Worm (Caenorhabditis elegans) whole organism, mixed stage, embryonic: ENCODE data around the gene sri-60.
A peak's percentile ranks its signal among the peaks of the same experiment; 100 is the strongest.

Experiments
- M03D4.4 ChIP-seq: sonication (generic microtip); optimal IDR thresholded peaks from 2 replicates; lab custom pipeline; 2017; ENCODE audit warnings: mild to moderate bottlenecking, missing genetic modification characterization, missing compliant biosample characterization
- bed-3 ChIP-seq: fragments of 200-800 bp; sonication (Bioruptor generic); optimal IDR thresholded peaks from 3 replicates; lab custom pipeline; 2018; ENCODE audit warnings: mild to moderate bottlenecking, missing genetic modification characterization, moderate library complexity, missing compliant biosample characterization
- blmp-1 ChIP-seq: fragments of 150-350 bp; optimal IDR thresholded peaks from 2 replicates; lab custom pipeline; 2014; ENCODE audit warnings: missing biosample characterization, missing genetic modification characterization
- ceh-39 ChIP-seq: fragments of 150-350 bp; optimal IDR thresholded peaks from 2 replicates; lab custom pipeline; 2014; ENCODE audit warnings: missing biosample characterization, missing genetic modification characterization
- ceh-43 ChIP-seq: fragments of 200-800 bp; sonication (Bioruptor generic); optimal IDR thresholded peaks from 2 replicates; lab custom pipeline; 2018; ENCODE audit warnings: mild to moderate bottlenecking, missing genetic modification characterization, moderate library complexity, missing compliant biosample characterization
- ceh-83 ChIP-seq: fragments of 200-800 bp; sonication (Bioruptor generic); optimal IDR thresholded peaks from 2 replicates; lab custom pipeline; 2018; ENCODE audit warnings: mild to moderate bottlenecking, missing genetic modification characterization, missing compliant biosample characterization
- ces-1 ChIP-seq: fragments of 150-350 bp; optimal IDR thresholded peaks from 2 replicates; lab custom pipeline; 2014; ENCODE audit warnings: missing biosample characterization, missing genetic modification reagents, missing genetic modification characterization
- cnd-1 ChIP-seq: fragments of 200-800 bp; sonication (Bioruptor generic); optimal IDR thresholded peaks from 2 replicates; lab custom pipeline; 2018; ENCODE audit warnings: mild to moderate bottlenecking, missing genetic modification characterization, missing compliant biosample characterization
- drap-1 ChIP-seq: fragments of 200-800 bp; sonication (Bioruptor generic); optimal IDR thresholded peaks from 3 replicates; lab custom pipeline; 2018; ENCODE audit warnings: mild to moderate bottlenecking, missing genetic modification characterization, missing compliant biosample characterization
- elt-3 ChIP-seq: fragments of 150-350 bp; optimal IDR thresholded peaks from 2 replicates; lab custom pipeline; 2014; ENCODE audit warnings: missing biosample characterization, missing genetic modification characterization
- ham-2 ChIP-seq: fragments of 200-800 bp; sonication (Bioruptor generic); optimal IDR thresholded peaks from 2 replicates; lab custom pipeline; 2018; ENCODE audit warnings: mild to moderate bottlenecking, missing genetic modification characterization, missing compliant biosample characterization
- hlh-1 ChIP-seq: fragments of 150-350 bp; optimal IDR thresholded peaks from 2 replicates; lab custom pipeline; 2014; ENCODE audit warnings: missing biosample characterization, missing genetic modification reagents, missing genetic modification characterization
- lin-13 ChIP-seq: fragments of 150-350 bp; optimal IDR thresholded peaks from 2 replicates; lab custom pipeline; 2014; ENCODE audit warnings: missing biosample characterization, missing genetic modification characterization
- lin-32 ChIP-seq: fragments of 200-800 bp; sonication (Bioruptor generic); optimal IDR thresholded peaks from 2 replicates; lab custom pipeline; 2018; ENCODE audit warnings: mild to moderate bottlenecking, missing genetic modification characterization, missing compliant biosample characterization
- lsy-2 ChIP-seq: fragments of 150-350 bp; optimal IDR thresholded peaks from 2 replicates; lab custom pipeline; 2014; ENCODE audit warnings: missing biosample characterization, missing genetic modification characterization
- mab-5 ChIP-seq: fragments of 150-350 bp; optimal IDR thresholded peaks from 2 replicates; lab custom pipeline; 2014; ENCODE audit warnings: missing biosample characterization, missing genetic modification characterization
- mep-1 ChIP-seq: fragments of 150-350 bp; optimal IDR thresholded peaks from 2 replicates; lab custom pipeline; 2017; ENCODE audit warnings: missing biosample characterization, missing genetic modification reagents, missing genetic modification characterization, inconsistent platforms
- mls-2 ChIP-seq: sonication (generic microtip); optimal IDR thresholded peaks from 2 replicates; lab custom pipeline; 2016; ENCODE audit warnings: mild to moderate bottlenecking, missing genetic modification characterization, moderate library complexity, missing compliant biosample characterization
- nhr-12 ChIP-seq: fragments of 150-350 bp; optimal IDR thresholded peaks from 2 replicates; lab custom pipeline; 2014; ENCODE audit warnings: missing biosample characterization, missing genetic modification characterization
- nhr-2 ChIP-seq: fragments of 150-350 bp; optimal IDR thresholded peaks from 2 replicates; lab custom pipeline; 2014; ENCODE audit warnings: missing biosample characterization, missing genetic modification characterization
- nhr-237 ChIP-seq: fragments of 150-350 bp; optimal IDR thresholded peaks from 2 replicates; lab custom pipeline; 2014; ENCODE audit warnings: missing biosample characterization, missing genetic modification characterization
- nhr-28 ChIP-seq: fragments of 150-350 bp; optimal IDR thresholded peaks from 2 replicates; lab custom pipeline; 2014; ENCODE audit warnings: missing biosample characterization, missing genetic modification characterization
- nhr-76 ChIP-seq: sonication (generic microtip); optimal IDR thresholded peaks from 2 replicates; lab custom pipeline; 2017; ENCODE audit warnings: missing biosample characterization, missing genetic modification characterization
- pha-4 ChIP-seq: fragments of 150-350 bp; optimal IDR thresholded peaks from 2 replicates; lab custom pipeline; 2018; ENCODE audit warnings: missing biosample characterization, missing genetic modification reagents, missing genetic modification characterization
- sem-2 ChIP-seq: fragments of 200-800 bp; sonication (Bioruptor generic); optimal IDR thresholded peaks from 2 replicates; lab custom pipeline; 2018; ENCODE audit warnings: mild to moderate bottlenecking, missing genetic modification characterization, missing compliant biosample characterization
- snpc-4 ChIP-seq: fragments of 150-350 bp; optimal IDR thresholded peaks from 2 replicates; lab custom pipeline; 2014; ENCODE audit warnings: missing biosample characterization, missing genetic modification characterization
- sptf-1 ChIP-seq: sonication (generic microtip); optimal IDR thresholded peaks from 2 replicates; lab custom pipeline; 2017; ENCODE audit warnings: mild to moderate bottlenecking, missing genetic modification characterization, moderate library complexity, missing compliant biosample characterization
- tbx-8 ChIP-seq: fragments of 200-800 bp; sonication (Bioruptor generic); optimal IDR thresholded peaks from 2 replicates; lab custom pipeline; 2018; ENCODE audit warnings: mild to moderate bottlenecking, missing genetic modification characterization, moderate library complexity, missing compliant biosample characterization
- unc-120 ChIP-seq: sonication (generic microtip); optimal IDR thresholded peaks from 2 replicates; lab custom pipeline; 2017; ENCODE audit warnings: missing genetic modification characterization, missing compliant biosample characterization; ENCODE audit not compliant: poor library complexity, severe bottlenecking
- unc-62 ChIP-seq: fragments of 150-350 bp; optimal IDR thresholded peaks from 2 replicates; lab custom pipeline; 2014; ENCODE audit warnings: missing biosample characterization, missing genetic modification reagents, missing genetic modification characterization
- zip-8 ChIP-seq: fragments of 150-350 bp; optimal IDR thresholded peaks from 2 replicates; lab custom pipeline; 2014; ENCODE audit warnings: missing biosample characterization, missing genetic modification characterization
- ztf-11 ChIP-seq: fragments of 150-350 bp; optimal IDR thresholded peaks from 2 replicates; lab custom pipeline; 2014; ENCODE audit warnings: missing biosample characterization, missing genetic modification characterization

The sri-60 gene

ce11 chrII:2700229-2700628, 2.4 kb downstream of the sri-60 start, which contains the start of gene sri-61:
TSS of gene sri-61 (minus strand) at chrII:2700329.
- TF ChIP-seq hlh-1 (tag; lab: Kevin White, UChicago) (no peak), snpc-4 (no peak), nhr-2 (no peak), ceh-83 (GFP tag; lab: Kevin White, UChicago) (no peak), cnd-1 (no peak), nhr-28 (tag; lab: Kevin White, UChicago) (no peak), nhr-76 (tag; lab: Kevin White, UChicago) (no peak), bed-3 (GFP tag; lab: Kevin White, UChicago) (no peak), ceh-39 (no peak), drap-1 (GFP tag; lab: Kevin White, UChicago) (no peak), pha-4 (tag; lab: Kevin White, UChicago) (no peak), zip-8 (tag; lab: Kevin White, UChicago) (no peak), elt-3 (no peak), lin-32 (no peak), M03D4.4 (tag; lab: Kevin White, UChicago) (no peak), blmp-1 (no peak), unc-62 (GFP tag; lab: Kevin White, UChicago) (no peak), ceh-43 (no peak)
- TF ChIP-seq, all 35 proteins: peak for 0

ce11 chrII:2698378-2698777, 4.3 kb downstream of the sri-60 start, which contains the start of gene sri-62:
TSS of gene sri-62 (minus strand) at chrII:2698478.
- TF ChIP-seq unc-120 (no peak), lin-32 (no peak), ces-1 (no peak), ztf-11 (tag; lab: Kevin White, UChicago) (no peak), mls-2 (tag; lab: Kevin White, UChicago) (no peak), ceh-43 (no peak), mep-1 (tag; lab: Kevin White, UChicago) (no peak), sptf-1 (no peak), unc-62 (GFP tag; lab: Kevin White, UChicago) (no peak), tbx-8 (GFP tag; lab: Kevin White, UChicago) (no peak), zip-8 (tag; lab: Kevin White, UChicago) (no peak), lsy-2 (tag; lab: Kevin White, UChicago) (no peak), bed-3 (GFP tag; lab: Kevin White, UChicago) (no peak), lin-13 (tag; lab: Kevin White, UChicago) (no peak), cnd-1 (no peak), snpc-4 (no peak), nhr-237 (tag; lab: Kevin White, UChicago) (no peak), ham-2 (GFP tag; lab: Kevin White, UChicago) (no peak)

ce11 chrII:2695079-2695478, 7.6 kb downstream of the sri-60 start:
- no peak for TF ChIP-seq sptf-1
- peak; percentile 18 for TF ChIP-seq ces-1
- TF ChIP-seq pha-4 (tag; lab: Kevin White, UChicago): no peak
- no peak for TF ChIP-seq zip-8 (tag; lab: Kevin White, UChicago)

ce11 chrII:2692476-2692875, 10.2 kb downstream of the sri-60 start, which contains the start of gene set-11:
TSS of gene set-11 (minus strand) at chrII:2692576.
- TF ChIP-seq nhr-12 (tag; lab: Kevin White, UChicago): no peak
- no peak for TF ChIP-seq blmp-1
- no peak for TF ChIP-seq mls-2 (tag; lab: Kevin White, UChicago)
- TF ChIP-seq lin-13 (tag; lab: Kevin White, UChicago): no peak
- no peak for TF ChIP-seq mep-1 (tag; lab: Kevin White, UChicago)
- no peak for TF ChIP-seq ztf-11 (tag; lab: Kevin White, UChicago)
- TF ChIP-seq mab-5 (tag; lab: Kevin White, UChicago): no peak
- no peak for TF ChIP-seq drap-1 (GFP tag; lab: Kevin White, UChicago)
- no peak for TF ChIP-seq lsy-2 (tag; lab: Kevin White, UChicago)
- no peak for TF ChIP-seq nhr-237 (tag; lab: Kevin White, UChicago)
- no peak for TF ChIP-seq snpc-4
- no peak for TF ChIP-seq nhr-2

- TF ChIP-seq ham-2 (GFP tag; lab: Kevin White, UChicago) (no peak), blmp-1 (no peak), sptf-1 (no peak), pha-4 (tag; lab: Kevin White, UChicago) (no peak), sem-2 (GFP tag; lab: Kevin White, UChicago) (no peak), elt-3 (no peak), nhr-12 (tag; lab: Kevin White, UChicago) (no peak)
These were observed 12.6 kb downstream of the sri-60 start, which contains the start of gene nspf-3 for ce11 chrII:2690080-2690479. TSS of gene nspf-3 (minus strand) at chrII:2690180.
